Worm (Caenorhabditis elegans): ENCODE measurements around the gene Y41D4A.1.

Gene Y41D4A.1

ce11 chrIV:1771843-1772242, at the start of gene Y41D4A.1:
Gene Y41D4A.1, plus strand, starts transcription at chrIV:1772143.
- TF ChIP-seq unc-62 (GFP tag; optimal IDR thresholded peaks at IDR 0.05), result no peak

- no peak for TF ChIP-seq unc-62 (GFP tag; optimal IDR thresholded peaks at IDR 0.05)
Measured at ce11 chrIV:1722953-1723352, 49.0 kb upstream of the Y41D4A.1 start.

ce11 chrIV:1724283-1724682, 47.7 kb upstream of the Y41D4A.1 start, which contains the start of gene epic-3:
Gene epic-3, minus strand, starts transcription at chrIV:1724383.
- no peak for TF ChIP-seq unc-62 (GFP tag; optimal IDR thresholded peaks at IDR 0.05)

ce11 chrIV:1725888-1726287, 46.1 kb upstream of the Y41D4A.1 start, which contains the start of gene K08D12.8:
Gene K08D12.8, plus strand, starts transcription at chrIV:1726188.
- no peak for TF ChIP-seq unc-62 (GFP tag; optimal IDR thresholded peaks at IDR 0.05)

ce11 chrIV:1727538-1728072, 44.3 kb upstream of the Y41D4A.1 start:
- TF ChIP-seq unc-62 (GFP tag; optimal IDR thresholded peaks at IDR 0.05), result no peak

- no peak for TF ChIP-seq unc-62 (GFP tag; optimal IDR thresholded peaks at IDR 0.05)
Measured at ce11 chrIV:1738324-1738730, 33.6 kb upstream of the Y41D4A.1 start.

ce11 chrIV:1738892-1739291, 33.1 kb upstream of the Y41D4A.1 start:
- no peak for TF ChIP-seq unc-62 (GFP tag; optimal IDR thresholded peaks at IDR 0.05)

ce11 chrIV:1739366-1740104, 32.4 kb upstream of the Y41D4A.1 start:
- TF ChIP-seq unc-62 (GFP tag; optimal IDR thresholded peaks at IDR 0.05), result no peak

ce11 chrIV:1740105-1741023, 31.6 kb upstream of the Y41D4A.1 start, which contains the start of gene ptpn-22:
Gene ptpn-22, minus strand, starts transcription at chrIV:1740262.
- TF ChIP-seq unc-62 (GFP tag; optimal IDR thresholded peaks at IDR 0.05), result no peak

ce11 chrIV:1745453-1746051, 26.4 kb upstream of the Y41D4A.1 start, which contains the start of the genes Y41D4A.6 and Y41D4A.4:
Gene Y41D4A.6, minus strand, starts transcription at chrIV:1745503.
Gene Y41D4A.4, plus strand, starts transcription at chrIV:1746001.
- TF ChIP-seq unc-62 (GFP tag; optimal IDR thresholded peaks at IDR 0.05), result no peak

- TF ChIP-seq unc-62 (GFP tag; optimal IDR thresholded peaks at IDR 0.05), result no peak
Measured at ce11 chrIV:1751243-1751642, 20.7 kb upstream of the Y41D4A.1 start.

- TF ChIP-seq unc-62 (GFP tag; optimal IDR thresholded peaks at IDR 0.05), result no peak
Measured at ce11 chrIV:1752480-1752879, 19.5 kb upstream of the Y41D4A.1 start.

- no peak for TF ChIP-seq unc-62 (GFP tag; optimal IDR thresholded peaks at IDR 0.05)
Measured at ce11 chrIV:1753481-1753880, 18.5 kb upstream of the Y41D4A.1 start, which contains the start of gene Y41D4A.3. Gene Y41D4A.3, plus strand, starts transcription at chrIV:1753781.

- no peak for TF ChIP-seq unc-62 (GFP tag; optimal IDR thresholded peaks at IDR 0.05)
Measured at ce11 chrIV:1758595-1758994, 13.3 kb upstream of the Y41D4A.1 start.

- no peak for TF ChIP-seq unc-62 (GFP tag; optimal IDR thresholded peaks at IDR 0.05)
Measured at ce11 chrIV:1761553-1761952, 10.4 kb upstream of the Y41D4A.1 start, which contains the start of gene Y41D4A.7. Gene Y41D4A.7, minus strand, starts transcription at chrIV:1761570.

All from whole organism, dauer.